Fruit fly (Drosophila melanogaster): ENCODE data around the gene Fam92.

Fam92 gene

dm6 chr2L:12466506-12467043 is 41.9 kb downstream of the Fam92 start:
- no peak for TF ChIP-seq eg (GFP tag; IDR thresholded peaks at IDR 0.05)
- TF ChIP-seq fd59A (GFP tag; optimal IDR thresholded peaks at IDR 0.05) = no peak
- TF ChIP-seq CG11902 (GFP tag; optimal IDR thresholded peaks at IDR 0.05) = no peak
- TF ChIP-seq Eip93F (GFP tag; optimal IDR thresholded peaks at IDR 0.05) = no peak
- TF ChIP-seq Sox14 (GFP tag; optimal IDR thresholded peaks at IDR 0.05) = no peak
- no peak for TF ChIP-seq acj6 (GFP tag; optimal IDR thresholded peaks at IDR 0.05)
- TF ChIP-seq spab (GFP tag; optimal IDR thresholded peaks at IDR 0.05) = no peak
- no peak for TF ChIP-seq cyc (GFP tag; optimal IDR thresholded peaks at IDR 0.05)
- no peak for TF ChIP-seq Blimp-1 (GFP tag; optimal IDR thresholded peaks at IDR 0.05)
- no peak for TF ChIP-seq fd85E (GFP tag; optimal IDR thresholded peaks at IDR 0.05)
- no peak for TF ChIP-seq Smox (GFP tag; optimal IDR thresholded peaks at IDR 0.05)
- no peak for TF ChIP-seq CG15336 (GFP tag; IDR thresholded peaks at IDR 0.05)
- TF ChIP-seq CG11762 (GFP tag; optimal IDR thresholded peaks at IDR 0.05; ENCODE audit: insufficient read depth) = no peak
- no peak for TF ChIP-seq OdsH (GFP tag; optimal IDR thresholded peaks at IDR 0.05)
- no peak for TF ChIP-seq Ets96B (tag; optimal IDR thresholded peaks at IDR 0.05)

dm6 chr2L:12467673-12468072 is 43.0 kb downstream of the Fam92 start:
- peak; percentile 55 for TF ChIP-seq fkh (GFP tag; optimal IDR thresholded peaks at IDR 0.05)
- TF ChIP-seq CG11762 (GFP tag; optimal IDR thresholded peaks at IDR 0.05; ENCODE audit: insufficient read depth) = no peak

- TF ChIP-seq CG6854 (GFP tag; optimal IDR thresholded peaks at IDR 0.05) = no peak
- TF ChIP-seq lz (GFP tag; optimal IDR thresholded peaks at IDR 0.05) = no peak
- TF ChIP-seq dac (GFP tag; optimal IDR thresholded peaks at IDR 0.05) = no peak
- TF ChIP-seq Eip78C (GFP tag) = peak; percentile 4
These were observed 44.1 kb downstream of the Fam92 start for dm6 chr2L:12468813-12469212.

dm6 chr2L:12469235-12469634 is 44.5 kb downstream of the Fam92 start:
- TF ChIP-seq CG6854 (GFP tag; optimal IDR thresholded peaks at IDR 0.05) (no peak), achi (GFP tag; optimal IDR thresholded peaks at IDR 0.05) (no peak), CG8632 (GFP tag; optimal IDR thresholded peaks at IDR 0.05) (no peak), Met (GFP tag; optimal IDR thresholded peaks at IDR 0.05) (no peak), ss (GFP tag; optimal IDR thresholded peaks at IDR 0.05) (no peak), Ets21C (GFP tag; optimal IDR thresholded peaks at IDR 0.05) (no peak), svp (GFP tag) (no peak), CG16779 (tag; optimal IDR thresholded peaks at IDR 0.05) (no peak), Ets96B (tag; optimal IDR thresholded peaks at IDR 0.05) (no peak), CG4318 (GFP tag; optimal IDR thresholded peaks at IDR 0.05) (no peak), Sox15 (GFP tag; optimal IDR thresholded peaks at IDR 0.05) (no peak), lz (GFP tag; optimal IDR thresholded peaks at IDR 0.05) (no peak), Hr38 (GFP tag; optimal IDR thresholded peaks at IDR 0.05) (no peak), dac (GFP tag; optimal IDR thresholded peaks at IDR 0.05) (no peak), CG6808 (GFP tag; optimal IDR thresholded peaks at IDR 0.05) (no peak)

- TF ChIP-seq cyc (GFP tag; optimal IDR thresholded peaks at IDR 0.05) = no peak
- TF ChIP-seq Blimp-1 (GFP tag; optimal IDR thresholded peaks at IDR 0.05) = no peak
- TF ChIP-seq Eip75B (GFP tag; optimal IDR thresholded peaks at IDR 0.05) = no peak
- TF ChIP-seq CG11294 (GFP tag; IDR thresholded peaks at IDR 0.05) = no peak
- TF ChIP-seq CG10669 (GFP tag; optimal IDR thresholded peaks at IDR 0.05) = no peak
- no peak for TF ChIP-seq pdm3 (GFP tag; optimal IDR thresholded peaks at IDR 0.05)
- TF ChIP-seq lz (GFP tag; optimal IDR thresholded peaks at IDR 0.05) = no peak
- no peak for TF ChIP-seq CG34406 (GFP tag; optimal IDR thresholded peaks at IDR 0.05)
- no peak for TF ChIP-seq CG4318 (GFP tag; optimal IDR thresholded peaks at IDR 0.05)
- TF ChIP-seq acj6 (GFP tag; optimal IDR thresholded peaks at IDR 0.05) = no peak
- TF ChIP-seq CG8319 (GFP tag; optimal IDR thresholded peaks at IDR 0.05) = no peak
- no peak for TF ChIP-seq CG11762 (GFP tag; optimal IDR thresholded peaks at IDR 0.05; ENCODE audit: insufficient read depth)
- TF ChIP-seq Gug (GFP tag; IDR thresholded peaks at IDR 0.05) = no peak
- TF ChIP-seq Hr39 (GFP tag; optimal IDR thresholded peaks at IDR 0.05) = no peak
- TF ChIP-seq CG6163 (GFP tag; IDR thresholded peaks at IDR 0.05) = 0 out of 3 replicates have a peak, but pooled peaks have one; percentile 6
- no peak for TF ChIP-seq achi (GFP tag; optimal IDR thresholded peaks at IDR 0.05)
- peak; percentile 36 for TF ChIP-seq Lpt (GFP tag; optimal IDR thresholded peaks at IDR 0.05)
- no peak for TF ChIP-seq CG9139 (GFP tag; optimal IDR thresholded peaks at IDR 0.05)
- TF ChIP-seq eg (GFP tag; IDR thresholded peaks at IDR 0.05) = peak; percentile 83
- TF ChIP-seq Hr38 (GFP tag; optimal IDR thresholded peaks at IDR 0.05) = no peak
- TF ChIP-seq Sox102F (GFP tag; optimal IDR thresholded peaks at IDR 0.05) = no peak
- no peak for TF ChIP-seq ss (GFP tag; optimal IDR thresholded peaks at IDR 0.05)
- no peak for TF ChIP-seq CG32006 (GFP tag; optimal IDR thresholded peaks at IDR 0.05)
These were observed 47.2 kb downstream of the Fam92 start for dm6 chr2L:12471937-12472336.
